Fruit fly (Drosophila melanogaster) whole organism, embryonic: ENCODE data around the gene Gss1.

Source experiments
- Atf3 ChIP-seq: fragments of 200-800 bp; sonication (Bioruptor generic); optimal IDR thresholded peaks from 3 replicates; lab custom pipeline; 2016; ENCODE audit warnings: missing biosample characterization, missing genetic modification characterization
- CG12744 ChIP-seq: fragments of 200-800 bp; sonication (Bioruptor generic); optimal IDR thresholded peaks from 2 replicates; lab custom pipeline; 2016; ENCODE audit warnings: missing biosample characterization, missing genetic modification characterization
- CG15011 ChIP-seq: fragments of 200-800 bp; sonication (Bioruptor generic); optimal IDR thresholded peaks from 3 replicates; lab custom pipeline; 2018; ENCODE audit warnings: missing biosample characterization, mild to moderate bottlenecking, missing genetic modification characterization
- CG15269 ChIP-seq: fragments of 200-800 bp; sonication (Bioruptor generic); optimal IDR thresholded peaks from 2 replicates; lab custom pipeline; 2018; ENCODE audit warnings: missing biosample characterization, mild to moderate bottlenecking, missing genetic modification characterization, moderate library complexity
- CG15601 ChIP-seq: fragments of 200-800 bp; sonication (Bioruptor generic); optimal IDR thresholded peaks from 3 replicates; lab custom pipeline; 2019; ENCODE audit warnings: missing biosample characterization, mild to moderate bottlenecking, missing genetic modification characterization, moderate library complexity
- CG2199 ChIP-seq: fragments of 200-800 bp; sonication (Bioruptor generic); IDR thresholded peaks from 3 replicates; pipeline ENCODE4 v1.3.6; 2022; ENCODE audit warnings: missing biosample characterization, missing genetic modification characterization
- CG2202 ChIP-seq: fragments of 200-800 bp; sonication (Bioruptor generic); optimal IDR thresholded peaks from 2 replicates; lab custom pipeline; 2018; ENCODE audit warnings: missing biosample characterization, mild to moderate bottlenecking, missing genetic modification characterization
- CG2712 ChIP-seq: fragments of 200-800 bp; optimal IDR thresholded peaks from 3 replicates; lab custom pipeline; 2019; ENCODE audit warnings: missing biosample characterization, mild to moderate bottlenecking, missing genetic modification characterization, moderate library complexity
- CG31224 ChIP-seq: fragments of 200-800 bp; sonication (Bioruptor generic); IDR thresholded peaks from 2 replicates; pipeline ENCODE4 v1.3.6; 2022; ENCODE audit warnings: missing biosample characterization, missing genetic modification characterization
- CG32772 ChIP-seq: fragments of 200-800 bp; sonication (Bioruptor generic); IDR thresholded peaks from 2 replicates; pipeline ENCODE4 v1.3.6; 2022; ENCODE audit warnings: missing biosample characterization, missing genetic modification characterization
- CG33557 ChIP-seq: fragments of 200-800 bp; sonication (Bioruptor generic); optimal IDR thresholded peaks from 2 replicates; lab custom pipeline; 2019; ENCODE audit warnings: missing biosample characterization, mild to moderate bottlenecking, missing genetic modification characterization, moderate library complexity
- CG42726 ChIP-seq: fragments of 200-800 bp; sonication (Bioruptor generic); IDR thresholded peaks from 2 replicates; pipeline ENCODE4 v1.3.6; 2022; ENCODE audit warnings: missing biosample characterization, missing genetic modification characterization; ENCODE audit not compliant: partially characterized antibody
- CG4282 ChIP-seq: fragments of 200-800 bp; sonication (Bioruptor generic); optimal IDR thresholded peaks from 2 replicates; lab custom pipeline; 2016; ENCODE audit warnings: missing biosample characterization, missing genetic modification characterization
- CG4854 ChIP-seq: fragments of 200-800 bp; sonication (Bioruptor generic); optimal IDR thresholded peaks from 2 replicates; lab custom pipeline; 2016; ENCODE audit warnings: missing biosample characterization, missing genetic modification characterization, inconsistent platforms
- CG5245 ChIP-seq: fragments of 200-800 bp; sonication (Bioruptor generic); optimal IDR thresholded peaks from 3 replicates; lab custom pipeline; 2016; ENCODE audit warnings: missing biosample characterization, missing genetic modification characterization
- CG6854 ChIP-seq: fragments of 200-800 bp; sonication (Bioruptor generic); optimal IDR thresholded peaks from 3 replicates; lab custom pipeline; 2017; ENCODE audit warnings: missing biosample characterization, mild to moderate bottlenecking, missing genetic modification characterization
- CG7372 ChIP-seq: fragments of 200-800 bp; sonication (Bioruptor generic); IDR thresholded peaks from 2 replicates; pipeline ENCODE4 v1.3.6; 2022; ENCODE audit warnings: missing biosample characterization, missing genetic modification characterization
- CG8388 ChIP-seq: fragments of 200-800 bp; sonication (Bioruptor generic); optimal IDR thresholded peaks from 2 replicates; lab custom pipeline; 2019; ENCODE audit warnings: missing biosample characterization, mild to moderate bottlenecking, missing genetic modification characterization, moderate library complexity
- Chrac-16 ChIP-seq: fragments of 200-800 bp; sonication (Bioruptor generic); optimal IDR thresholded peaks from 3 replicates; lab custom pipeline; 2016; ENCODE audit warnings: missing biosample characterization, missing genetic modification characterization
- E2f2 ChIP-seq: fragments of 200-800 bp; sonication (Bioruptor generic); IDR thresholded peaks from 2 replicates; pipeline ENCODE4 v1.3.6; 2022; ENCODE audit warnings: missing biosample characterization, missing genetic modification characterization
- Ets65A ChIP-seq: fragments of 200-800 bp; sonication (Bioruptor generic); peaks from one replicate; lab custom pipeline; 2016; ENCODE audit warnings: missing biosample characterization, missing genetic modification characterization
- GATAe ChIP-seq: fragments of 200-800 bp; sonication (Bioruptor generic); conservative IDR thresholded peaks from 2 replicates; pipeline ENCODE4 v1.3.6; 2022; ENCODE audit warnings: missing biosample characterization, missing genetic modification characterization
- Hr51 ChIP-seq, 2 experiments: fragments of 200-800 bp; sonication (Bioruptor generic); optimal IDR thresholded peaks; 2 replicates in 1 of 2; 3 replicates in 1 of 2; lab custom pipeline; 2016 to 2018; ENCODE audit warnings: missing biosample characterization in 2 of 2, missing genetic modification characterization in 2 of 2, mild to moderate bottlenecking in 1 of 2, moderate library complexity in 1 of 2
- Nf-YA ChIP-seq: fragments of 200-800 bp; sonication (Bioruptor generic); IDR thresholded peaks from 2 replicates; pipeline ENCODE4 v1.3.6; 2022; ENCODE audit warnings: missing biosample characterization, missing genetic modification characterization
- Oaz ChIP-seq: fragments of 200-800 bp; sonication (Bioruptor generic); IDR thresholded peaks from 2 replicates; pipeline ENCODE4 v1.3.6; 2022; ENCODE audit warnings: missing biosample characterization, missing genetic modification characterization
- Ptx1 ChIP-seq: fragments of 200-800 bp; sonication (Bioruptor generic); IDR thresholded peaks from 2 replicates; pipeline ENCODE4 v1.3.6; 2022; ENCODE audit warnings: missing biosample characterization, missing genetic modification characterization
- Sin3A ChIP-seq: fragments of >200 bp; optimal IDR thresholded peaks from 2 replicates; lab custom pipeline; 2018
- Stat92E ChIP-seq, 3 experiments: fragments of >200 bp in 2 of 3; fragments of 200-800 bp in 1 of 3; sonication (Bioruptor generic) in 1 of 3; optimal IDR thresholded peaks; 2 replicates each; lab custom pipeline; 2017 to 2019; ENCODE audit warnings: missing biosample characterization in 3 of 3, missing genetic modification characterization in 3 of 3, mild to moderate bottlenecking in 1 of 3, moderate library complexity in 1 of 3
- Usf ChIP-seq: fragments of 200-800 bp; sonication (Bioruptor generic); optimal IDR thresholded peaks from 2 replicates; lab custom pipeline; 2017; ENCODE audit warnings: missing genotype, missing biosample characterization, missing genetic modification characterization
- Vsx1 ChIP-seq: fragments of 200-800 bp; sonication (Bioruptor generic); optimal IDR thresholded peaks from 2 replicates; lab custom pipeline; 2017; ENCODE audit warnings: missing biosample characterization, mild to moderate bottlenecking, missing genetic modification characterization, missing genetic modification reagents
- br ChIP-seq: fragments of >200 bp; optimal IDR thresholded peaks from 2 replicates; lab custom pipeline; 2017
- bsh ChIP-seq, 2 experiments: fragments of 200-800 bp; sonication (Bioruptor generic); optimal IDR thresholded peaks; 2 replicates each; lab custom pipeline; 2017 to 2018; ENCODE audit warnings: mild to moderate bottlenecking in 2 of 2, missing biosample characterization in 2 of 2, missing genetic modification characterization in 2 of 2, moderate library complexity in 1 of 2
- cas ChIP-seq: fragments of 200-800 bp; sonication (Bioruptor generic); IDR thresholded peaks from 2 replicates; pipeline ENCODE4 v1.3.6; 2022; ENCODE audit warnings: missing biosample characterization, missing genetic modification characterization
- cg ChIP-seq: fragments of 200-800 bp; sonication (Bioruptor generic); optimal IDR thresholded peaks from 3 replicates; lab custom pipeline; 2019; ENCODE audit warnings: missing biosample characterization, mild to moderate bottlenecking, missing genetic modification characterization, moderate library complexity
- chm ChIP-seq: fragments of 200-800 bp; sonication (Bioruptor generic); IDR thresholded peaks from 2 replicates; pipeline ENCODE4 v1.3.6; 2022; ENCODE audit warnings: missing biosample characterization, missing genetic modification characterization
- crc ChIP-seq: fragments of 200-800 bp; sonication (Bioruptor generic); optimal IDR thresholded peaks from 2 replicates; lab custom pipeline; 2016; ENCODE audit warnings: missing biosample characterization, missing genetic modification characterization
- dan ChIP-seq: fragments of 200-800 bp; sonication (Bioruptor generic); IDR thresholded peaks from 2 replicates; pipeline ENCODE4 v1.3.6; 2022; ENCODE audit warnings: missing biosample characterization, missing genetic modification characterization
- dati ChIP-seq: fragments of 200-800 bp; sonication (Bioruptor generic); IDR thresholded peaks from 2 replicates; pipeline ENCODE4 v1.3.6; 2022; ENCODE audit warnings: missing biosample characterization, missing genetic modification characterization
- dimm ChIP-seq: fragments of 200-800 bp; sonication (Bioruptor generic); IDR thresholded peaks from 2 replicates; pipeline ENCODE4 v1.3.6; 2022; ENCODE audit warnings: missing biosample characterization, missing genetic modification characterization
- dysf ChIP-seq: fragments of 200-800 bp; sonication (Bioruptor generic); IDR thresholded peaks from 3 replicates; pipeline ENCODE4 v1.3.6; 2022; ENCODE audit warnings: missing biosample characterization, missing genetic modification characterization
- fd3F ChIP-seq: fragments of 200-800 bp; sonication (Bioruptor generic); optimal IDR thresholded peaks from 2 replicates; lab custom pipeline; 2018; ENCODE audit warnings: missing biosample characterization, mild to moderate bottlenecking, missing genetic modification characterization, moderate library complexity
- grn ChIP-seq: fragments of 200-800 bp; sonication (Bioruptor generic); optimal IDR thresholded peaks from 3 replicates; lab custom pipeline; 2017; ENCODE audit warnings: missing biosample characterization, missing genetic modification characterization
- kah ChIP-seq: fragments of 200-800 bp; sonication (Bioruptor generic); optimal IDR thresholded peaks from 2 replicates; lab custom pipeline; 2018; ENCODE audit warnings: missing biosample characterization, mild to moderate bottlenecking, missing genetic modification characterization
- lmd ChIP-seq: fragments of 200-800 bp; sonication (Bioruptor generic); IDR thresholded peaks from 2 replicates; pipeline ENCODE4 v1.3.6; 2022; ENCODE audit warnings: missing biosample characterization, missing genetic modification characterization
- nerfin-1 ChIP-seq: fragments of 200-800 bp; sonication (Bioruptor generic); optimal IDR thresholded peaks from 3 replicates; lab custom pipeline; 2019; ENCODE audit warnings: missing biosample characterization, mild to moderate bottlenecking, missing genetic modification characterization, moderate library complexity
- nom ChIP-seq: fragments of 200-800 bp; sonication (Bioruptor generic); optimal IDR thresholded peaks from 2 replicates; lab custom pipeline; 2017; ENCODE audit warnings: missing biosample characterization, missing genetic modification characterization, mild to moderate bottlenecking, moderate library complexity, missing genetic modification reagents
- sens ChIP-seq: fragments of 200-800 bp; sonication (Bioruptor generic); peaks from one replicate; lab custom pipeline; 2016; ENCODE audit warnings: missing biosample characterization, missing genetic modification characterization
- sisA ChIP-seq: fragments of 200-800 bp; sonication (Bioruptor generic); IDR thresholded peaks from 2 replicates; pipeline ENCODE4 v1.3.6; 2022; ENCODE audit warnings: missing biosample characterization, missing genetic modification characterization
- sug ChIP-seq: fragments of 200-800 bp; optimal IDR thresholded peaks from 2 replicates; lab custom pipeline; 2019; ENCODE audit warnings: missing biosample characterization, mild to moderate bottlenecking, missing genetic modification characterization, moderate library complexity
- tgo ChIP-seq: fragments of 200-800 bp; sonication (Bioruptor generic); IDR thresholded peaks from 3 replicates; pipeline ENCODE4 v1.3.6; 2022; ENCODE audit warnings: missing biosample characterization, missing genetic modification characterization
- tup ChIP-seq: fragments of 200-800 bp; sonication (Bioruptor generic); optimal IDR thresholded peaks from 2 replicates; lab custom pipeline; 2016; ENCODE audit warnings: missing biosample characterization, mild to moderate bottlenecking, missing genetic modification characterization, moderate library complexity
- unpg ChIP-seq: fragments of 200-800 bp; sonication (Bioruptor generic); optimal IDR thresholded peaks from 3 replicates; lab custom pipeline; 2018; ENCODE audit warnings: missing biosample characterization, mild to moderate bottlenecking, missing genetic modification characterization, moderate library complexity
- zfh1 ChIP-seq: fragments of 200-800 bp; sonication (Bioruptor generic); IDR thresholded peaks from 3 replicates; pipeline ENCODE4 v1.3.6; 2022; ENCODE audit warnings: missing biosample characterization, missing genetic modification characterization

The Gss1 gene

DNA sequence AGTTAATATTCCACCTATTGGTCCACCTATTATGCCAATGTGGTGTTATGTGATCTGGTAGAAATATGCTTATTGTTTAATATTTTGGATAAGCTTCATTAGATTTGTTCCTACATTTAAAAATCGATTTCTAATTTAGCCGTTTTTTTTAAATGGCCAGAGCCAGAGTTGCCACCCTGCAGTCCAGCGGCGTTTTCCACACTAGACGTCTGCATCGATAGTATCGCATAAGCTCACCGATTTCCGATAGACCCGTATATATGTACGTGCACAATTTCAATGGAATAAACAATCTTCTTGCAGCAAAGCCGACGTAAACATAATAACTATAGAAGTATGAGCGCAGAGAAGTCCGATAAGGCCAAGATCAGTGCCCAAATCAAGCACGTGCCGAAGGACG lies 47.4 kb upstream of the Gss1 start, which contains the start of gene Taf9 (continued):
- TF ChIP-seq CG4282 (GFP tag; lab: Kevin White, UChicago) (no peak), Chrac-16 (GFP tag; lab: Kevin White, UChicago) (no peak), Ptx1 (GFP tag; lab: Robert Waterston, UW) (no peak), zfh1 (GFP tag; lab: Robert Waterston, UW) (no peak; the same call in 2 of the 3 replicates), CG5245 (GFP tag; lab: Kevin White, UChicago) (no peak), tgo (no peak), Hr51 (GFP tag; optimal IDR thresholded peaks at IDR 0.05; lab: Kevin White, UChicago) (no peak), CG31224 (GFP tag; lab: Robert Waterston, UW) (no peak), grn (no peak), CG4854 (GFP tag; lab: Kevin White, UChicago) (no peak), nerfin-1 (no peak), chm (GFP tag; lab: Robert Waterston, UW) (no peak), dati (GFP tag; lab: Robert Waterston, UW) (no peak), sens (no peak), unpg (no peak), Stat92E (GFP tag; optimal IDR thresholded peaks at IDR 0.05; lab: Kevin White, UChicago) (peak in 1 of 3 experiments; percentile 0), Vsx1 (GFP tag; lab: Kevin White, UChicago) (no peak), sisA (GFP tag; lab: Robert Waterston, UW) (no peak), Atf3 (GFP tag; lab: Kevin White, UChicago) (no peak), CG12744 (GFP tag; lab: Kevin White, UChicago) (no peak), CG15269 (tag; lab: Kevin White, UChicago) (no peak), Usf (GFP tag; lab: Kevin White, UChicago) (no peak), CG2712 (tag; lab: Kevin White, UChicago) (no peak), fd3F (GFP tag; lab: Kevin White, UChicago) (no peak), lmd (peak; percentile 13; the same call in 1 of the 2 replicates), CG42726 (GFP tag; lab: Robert Waterston, UW) (peak; percentile 88; the same call in 1 of the 2 replicates), kah (GFP tag; lab: Kevin White, UChicago) (no peak), Oaz (GFP tag; lab: Robert Waterston, UW) (no peak), bsh (GFP tag; optimal IDR thresholded peaks at IDR 0.05; lab: Kevin White, UChicago) (no peak), nom (no peak), CG32772 (GFP tag; lab: Robert Waterston, UW) (no peak), cg (GFP tag; lab: Kevin White, UChicago) (no peak), E2f2 (GFP tag; lab: Robert Waterston, UW) (peak; percentile 79), cas (GFP tag; lab: Robert Waterston, UW) (no peak), CG15011 (no peak), CG33557 (GFP tag; lab: Kevin White, UChicago) (no peak), br (lab: Kevin White, UChicago) (no peak), CG7372 (GFP tag; lab: Robert Waterston, UW) (no peak), CG6854 (GFP tag; lab: Kevin White, UChicago) (no peak), dan (GFP tag; lab: Robert Waterston, UW) (no peak), CG15601 (peak; percentile 59), dysf (GFP tag; lab: Robert Waterston, UW) (no peak), CG2199 (no peak), CG2202 (no peak), crc (GFP tag; lab: Kevin White, UChicago) (no peak), CG8388 (no peak), Sin3A (lab: Kevin White, UChicago) (peak; percentile 51), dimm (GFP tag; lab: Robert Waterston, UW) (no peak), GATAe (GFP tag; lab: Robert Waterston, UW) (no peak), tup (GFP tag; lab: Kevin White, UChicago) (no peak), Nf-YA (no peak), Ets65A (GFP tag; lab: Kevin White, UChicago) (peak; percentile 94), sug (tag; lab: Kevin White, UChicago) (no peak)
